Fruit fly (Drosophila melanogaster): ENCODE results near the gene Ho.

Ho gene

DNA sequence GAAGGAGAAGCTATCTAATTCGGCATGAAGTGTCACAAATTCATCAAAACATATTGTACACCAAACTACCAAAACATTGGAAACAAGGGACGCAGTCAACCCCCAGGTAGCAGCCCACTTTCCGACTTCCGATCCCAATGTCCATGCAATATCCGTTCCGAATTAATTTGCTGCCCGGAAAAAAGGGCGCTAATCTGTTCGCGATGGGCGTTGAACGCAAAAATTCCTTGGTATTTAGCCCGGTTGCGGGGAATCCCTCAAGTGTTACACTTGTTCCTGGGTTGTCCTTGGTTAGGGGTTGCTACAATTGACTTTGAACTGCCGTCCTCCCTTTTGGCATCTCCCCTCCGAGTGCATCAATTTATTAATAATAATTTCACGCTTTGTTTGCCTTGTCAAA, 13.0 kb downstream of the Ho start:
- TF ChIP-seq CTCF (optimal IDR thresholded peaks at IDR 0.05) = no peak
- no peak for TF ChIP-seq CG8478 (optimal IDR thresholded peaks at IDR 0.05)

DNA sequence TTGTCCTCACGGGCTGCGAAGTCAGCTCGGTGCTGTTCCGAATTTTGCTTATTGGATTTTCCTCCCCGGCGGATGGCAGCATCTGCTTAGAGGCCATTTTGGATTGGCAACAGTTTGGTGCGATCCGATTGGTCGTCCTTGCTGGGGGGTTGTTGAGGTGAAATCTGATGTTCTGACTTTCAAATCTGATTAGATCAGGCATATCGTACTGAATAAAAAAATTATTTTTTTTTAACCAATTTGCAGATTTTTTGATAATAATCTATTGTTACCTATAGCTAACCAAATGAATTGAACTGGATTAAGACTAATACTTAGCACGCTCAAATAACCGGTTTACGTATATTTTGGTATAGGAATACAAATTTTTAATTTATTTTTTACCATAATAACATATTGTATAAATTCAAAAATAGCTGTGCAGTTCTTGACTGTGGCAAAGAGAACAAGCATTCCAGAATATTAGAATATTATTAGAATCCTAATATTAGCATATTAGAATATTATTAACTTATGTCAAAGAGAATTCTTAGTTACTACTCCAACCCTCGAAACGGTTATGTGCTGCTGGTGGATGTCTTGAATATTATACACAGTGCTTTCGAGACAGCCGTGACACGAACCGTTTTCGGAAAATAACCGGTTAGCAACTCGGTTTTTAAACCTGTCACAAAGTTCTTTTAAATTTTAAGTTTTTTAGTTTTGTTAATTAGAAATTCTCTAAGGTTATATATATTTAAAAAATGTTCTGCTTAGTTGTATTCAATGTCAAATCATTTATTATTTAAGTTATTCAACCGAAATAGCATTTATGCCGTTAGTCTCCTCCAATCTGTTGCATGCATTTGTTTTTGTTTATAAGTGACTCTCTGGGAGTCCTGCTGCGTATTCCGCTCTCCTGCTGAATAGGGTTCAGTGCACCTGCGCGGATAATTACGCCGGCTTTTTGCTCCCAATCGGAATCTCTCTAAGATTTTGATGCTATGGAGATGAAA, 15.1 kb downstream of the Ho start, which contains the start of gene Fer3:
Gene Fer3, minus strand, starts transcription at position 1 of the 995 bp plus-strand sequence.
- TF ChIP-seq CG8478 (optimal IDR thresholded peaks at IDR 0.05) (no peak), CTCF (optimal IDR thresholded peaks at IDR 0.05) (peak in 1 of 2 experiments; percentile 66)

DNA sequence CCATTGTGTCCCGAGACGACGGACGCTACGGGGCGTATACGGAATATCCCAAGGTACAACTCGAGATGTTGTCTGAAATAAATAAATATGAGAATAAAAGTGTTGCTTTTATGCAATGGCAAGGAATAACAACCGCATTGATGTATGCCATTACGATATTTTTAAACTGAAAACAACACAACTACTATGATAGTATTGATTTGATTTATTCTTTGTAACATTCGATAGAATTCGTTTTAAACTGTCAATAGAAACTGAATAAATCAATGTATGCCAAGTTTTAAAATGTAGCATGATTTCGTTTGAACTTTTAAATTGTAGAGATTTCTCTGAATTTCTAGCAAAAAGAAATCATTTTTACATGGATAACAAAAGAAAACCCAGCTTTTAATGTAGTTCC, 16.7 kb downstream of the Ho start, which contains the start of gene CG14717:
Gene CG14717, plus strand, starts transcription at position 301 of the 400 bp plus-strand sequence.
- no peak for TF ChIP-seq CTCF (optimal IDR thresholded peaks at IDR 0.05)
- TF ChIP-seq CG8478 (optimal IDR thresholded peaks at IDR 0.05) = no peak

DNA sequence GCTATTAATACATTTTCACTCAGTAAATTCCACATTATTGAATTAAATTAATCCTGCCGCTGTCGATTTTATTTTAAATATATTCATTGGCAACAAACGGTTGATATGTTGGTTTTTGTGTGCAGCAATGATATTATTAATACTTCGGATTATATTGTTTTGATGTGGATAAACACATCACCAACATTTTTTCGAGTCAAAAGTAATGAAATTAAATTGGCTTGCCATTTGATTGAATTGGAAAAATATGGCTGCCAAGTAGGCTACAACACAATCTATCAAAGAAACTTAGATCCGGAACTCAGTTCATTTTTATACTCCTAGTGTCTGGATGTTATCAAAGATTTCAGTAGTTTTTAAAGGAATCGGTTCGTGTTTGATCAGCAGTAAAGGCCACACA, 20.8 kb downstream of the Ho start, which contains the start of gene CG14718:
Gene CG14718, plus strand, starts transcription at position 301 of the 400 bp plus-strand sequence.
- no peak for TF ChIP-seq CG8478 (optimal IDR thresholded peaks at IDR 0.05)

DNA sequence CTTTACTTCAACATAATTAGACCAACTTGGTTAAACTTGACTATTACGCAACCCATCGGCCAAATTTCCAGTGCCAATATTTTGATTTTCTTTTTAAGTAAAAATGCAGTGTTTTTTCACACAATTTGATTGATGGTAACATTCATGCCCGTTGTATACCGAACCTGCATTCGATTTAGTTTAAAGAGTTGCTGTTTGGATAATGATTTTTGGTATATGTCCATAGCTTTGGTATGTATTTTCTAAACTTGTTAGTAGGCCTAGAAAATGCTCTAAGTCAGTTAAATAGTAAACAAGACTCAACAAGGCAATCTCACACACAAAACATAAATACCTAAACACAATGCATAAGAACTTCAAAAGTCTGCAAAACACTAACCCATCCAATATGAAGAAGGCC, 24.2 kb downstream of the Ho start, which contains the start of gene I-t:
Gene I-t, plus strand, starts transcription at position 301 of the 400 bp plus-strand sequence.
- TF ChIP-seq CTCF (optimal IDR thresholded peaks at IDR 0.05) (no peak), CG8478 (optimal IDR thresholded peaks at IDR 0.05) (no peak)

DNA sequence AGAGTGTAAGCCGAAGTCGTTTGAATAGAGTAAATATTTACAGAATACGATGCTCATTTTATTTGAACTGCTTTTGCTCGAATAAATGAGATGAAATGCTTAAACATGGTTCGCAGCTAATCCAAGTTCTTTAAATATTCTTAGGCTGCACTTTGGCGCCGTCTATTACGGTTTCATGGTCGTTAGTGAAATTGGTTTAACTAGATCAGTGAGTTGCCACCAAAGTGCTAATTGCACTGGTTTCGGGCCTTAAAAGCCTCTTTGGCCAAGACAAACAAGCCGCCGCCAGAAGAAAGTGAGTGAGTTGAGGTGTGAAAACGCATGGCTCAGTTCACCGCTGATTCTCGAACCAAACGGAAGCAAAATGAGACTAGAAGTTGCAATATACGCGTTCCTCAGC, 31.8 kb downstream of the Ho start, which contains the start of gene CG14720:
Gene CG14720, plus strand, starts transcription at position 301 of the 400 bp plus-strand sequence.
- no peak for TF ChIP-seq CG8478 (optimal IDR thresholded peaks at IDR 0.05)
- no peak for TF ChIP-seq CTCF (optimal IDR thresholded peaks at IDR 0.05)

DNA sequence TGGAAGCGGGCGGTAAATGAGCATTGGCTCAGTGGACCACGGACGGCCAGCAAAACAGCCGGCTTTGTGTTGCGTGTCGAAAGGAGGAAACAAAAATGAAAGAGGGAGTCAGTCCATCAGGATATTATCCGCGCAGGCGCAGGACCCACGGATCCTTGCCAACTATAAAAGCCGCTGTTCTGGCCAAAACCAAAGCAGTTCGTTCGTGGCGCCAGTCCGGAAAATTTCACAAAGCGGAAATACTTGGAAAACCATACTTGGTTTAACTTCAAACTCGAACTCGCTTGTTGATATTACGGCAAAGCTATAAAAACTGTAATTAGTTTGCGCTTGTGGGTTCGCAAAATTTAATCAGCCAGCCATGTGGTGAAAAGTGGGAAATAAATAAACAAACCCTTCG, 42.0 kb downstream of the Ho start, which contains the start of gene CG12594:
Gene CG12594, plus strand, starts transcription at position 142 of the 400 bp plus-strand sequence.
- TF ChIP-seq CG8478 (optimal IDR thresholded peaks at IDR 0.05) (no peak), CTCF (optimal IDR thresholded peaks at IDR 0.05) (no peak)
